Fruit fly (Drosophila melanogaster): ENCODE data around the gene CG6527.

dm6 chr3L:10535105-10535504 is 23.8 kb downstream of the CG6527 start:
- TF ChIP-seq CG12605 (GFP tag; IDR thresholded peaks at IDR 0.05) (no peak), D1 (tag; optimal IDR thresholded peaks at IDR 0.05) (no peak), CG34367 (tag; optimal IDR thresholded peaks at IDR 0.05) (no peak), rn (GFP tag; IDR thresholded peaks at IDR 0.05) (no peak), CG13204 (GFP tag; optimal IDR thresholded peaks at IDR 0.05) (no peak), EcR (GFP tag; optimal IDR thresholded peaks at IDR 0.05) (no peak), fd96Ca (GFP tag; IDR thresholded peaks at IDR 0.05) (no peak), CG32121 (GFP tag; IDR thresholded peaks at IDR 0.05) (no peak), Snoo (tag; optimal IDR thresholded peaks at IDR 0.05) (no peak), CG17806 (tag; optimal IDR thresholded peaks at IDR 0.05) (no peak)
